Worm (Caenorhabditis elegans): Measurements from ENCODE around the gene R193.1.

DNA sequence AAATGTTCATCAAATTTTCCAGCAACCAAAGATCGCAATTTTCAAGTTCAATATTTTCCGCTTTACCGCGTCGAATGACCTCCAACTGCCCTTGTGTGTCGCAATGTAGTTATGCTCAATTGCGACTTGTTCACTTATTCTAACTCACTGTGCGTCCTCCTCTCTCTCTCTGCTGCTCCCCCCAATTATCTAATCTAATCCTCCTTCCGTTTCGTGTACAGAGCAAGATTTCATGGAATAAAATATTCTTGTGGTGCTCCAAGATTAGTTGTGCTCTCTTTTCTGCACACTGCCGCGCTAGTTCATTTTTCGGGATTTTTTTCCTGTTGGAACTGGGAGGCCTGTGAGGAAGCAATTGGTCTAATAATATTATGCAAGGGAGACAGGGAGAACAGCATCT lies 29.2 kb downstream of the R193.1 start:
- TF ChIP-seq unc-39 (tag; optimal IDR thresholded peaks at IDR 0.05) (no peak), unc-62 (GFP tag; optimal IDR thresholded peaks at IDR 0.05) (no peak)
